Fruit fly (Drosophila melanogaster): Measurements from ENCODE around the gene CG31465.

- TF ChIP-seq Dll (optimal IDR thresholded peaks at IDR 0.05) (no peak), CG8478 (optimal IDR thresholded peaks at IDR 0.05) (no peak)
Observed at dm6 chr3R:21889945-21890344, 9.3 kb downstream of the CG31465 start.
